Worm (Caenorhabditis elegans) whole organism, young adult: ENCODE measurements around the gene C18E9.7.

Experiments used
- ama-1 ChIP-seq, 3 experiments: fragments of 150-350 bp in 1 of 3; sonication (generic microtip) in 2 of 3; optimal IDR thresholded peaks; 2 replicates each; lab custom pipeline; 2014 to 2018; ENCODE audit warnings: missing biosample characterization in 2 of 3, missing genetic modification characterization in 2 of 3, missing genetic modification reagents in 2 of 3
- ets-4 ChIP-seq: fragments of 200-800 bp; sonication (Bioruptor generic); optimal IDR thresholded peaks from 2 replicates; lab custom pipeline; 2018; ENCODE audit warnings: mild to moderate bottlenecking, missing genetic modification characterization, missing compliant biosample characterization
- mes-4 ChIP-seq: sonication (generic microtip); optimal IDR thresholded peaks from 2 replicates; lab custom pipeline; 2016; ENCODE audit warnings: missing genotype, missing genetic modification characterization, missing compliant biosample characterization
- pha-4 ChIP-seq: fragments of 150-350 bp; sonication (generic microtip); optimal IDR thresholded peaks from 2 replicates; lab custom pipeline; 2014; ENCODE audit warnings: missing biosample characterization, missing genetic modification reagents, missing genetic modification characterization
- unc-62 ChIP-seq: fragments of 150-350 bp; optimal IDR thresholded peaks from 2 replicates; lab custom pipeline; 2014; ENCODE audit warnings: missing biosample characterization, missing genetic modification reagents, missing genetic modification characterization

DNA sequence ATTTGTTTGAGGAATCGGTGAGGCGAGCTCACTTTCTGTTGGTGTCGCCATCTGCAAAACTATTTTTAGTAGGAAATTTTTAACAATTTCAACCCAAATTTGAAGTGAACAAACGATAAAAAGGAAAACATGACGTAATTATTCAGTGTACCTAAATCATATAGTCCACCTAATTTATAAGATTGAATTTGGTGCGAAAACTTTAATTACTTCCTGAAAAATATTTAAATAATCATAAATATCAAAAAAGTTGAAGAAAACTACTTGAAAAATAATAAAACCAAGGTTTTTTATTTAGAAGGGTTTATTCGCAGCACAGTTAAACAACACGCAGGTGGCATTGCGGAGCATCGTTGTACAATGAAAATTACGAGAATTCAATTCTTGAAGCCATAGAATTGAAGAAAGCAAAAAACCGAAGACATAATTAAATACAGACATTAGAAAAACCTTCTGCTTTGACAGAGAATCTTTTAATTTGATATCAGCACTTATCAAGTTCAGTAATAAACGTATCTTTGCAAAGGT lies 9.0 kb downstream of the C18E9.7 start, which contains the start of gene tomm-40:
- TF ChIP-seq mes-4 (tag; lab: Kevin White, UChicago) (no peak), ets-4 (no peak), unc-62 (GFP tag; lab: Kevin White, UChicago) (no peak), ama-1 (optimal IDR thresholded peaks at IDR 0.05; lab: Kevin White, UChicago) (no peak), ama-1 (GFP tag; optimal IDR thresholded peaks at IDR 0.05; lab: Kevin White, UChicago) (no peak), pha-4 (tag; lab: Kevin White, UChicago) (no peak)
